Fruit fly (Drosophila melanogaster): ENCODE results near the gene CG34180.

Gene CG34180

dm6 chr2L:6045972-6046718, 14.2 kb upstream of the CG34180 start, which contains the start of gene Pfas:
Gene Pfas (minus strand): TSS chr2L:6046050.
- TF ChIP-seq OdsH (GFP tag; optimal IDR thresholded peaks at IDR 0.05): peak; percentile 65
- TF ChIP-seq dsf (GFP tag; optimal IDR thresholded peaks at IDR 0.05; ENCODE audit: borderline replicate concordance): no peak
- TF ChIP-seq Hr78 (GFP tag; optimal IDR thresholded peaks at IDR 0.05): no peak
- no peak for TF ChIP-seq CrebA (GFP tag; optimal IDR thresholded peaks at IDR 0.05; ENCODE audit: borderline replicate concordance)
- no peak for TF ChIP-seq Abd-B (GFP tag; optimal IDR thresholded peaks at IDR 0.05)
- no peak for TF ChIP-seq jim (GFP tag; optimal IDR thresholded peaks at IDR 0.05)
- no peak for TF ChIP-seq sage (GFP tag; optimal IDR thresholded peaks at IDR 0.05)
- no peak for TF ChIP-seq Vsx2 (GFP tag; optimal IDR thresholded peaks at IDR 0.05; ENCODE audit: partially characterized antibody)
- TF ChIP-seq foxo (GFP tag; optimal IDR thresholded peaks at IDR 0.05): peak in 1 of 2 experiments; percentile 74
- TF ChIP-seq GATAd (GFP tag; optimal IDR thresholded peaks at IDR 0.05): no peak
- TF ChIP-seq brk (GFP tag; optimal IDR thresholded peaks at IDR 0.05): no peak
- peak; percentile 54 for TF ChIP-seq woc (GFP tag; optimal IDR thresholded peaks at IDR 0.05)
- no peak for TF ChIP-seq Hnf4 (GFP tag; optimal IDR thresholded peaks at IDR 0.05)
- peak; percentile 70 for TF ChIP-seq Sp1 (GFP tag; optimal IDR thresholded peaks at IDR 0.05)
- TF ChIP-seq HLH106 (tag; optimal IDR thresholded peaks at IDR 0.05): peak; percentile 66
- peak; percentile 66 for TF ChIP-seq ey (GFP tag; optimal IDR thresholded peaks at IDR 0.05)
- peak; percentile 52 for TF ChIP-seq CG32264 (GFP tag; optimal IDR thresholded peaks at IDR 0.05)
- TF ChIP-seq tai (GFP tag; optimal IDR thresholded peaks at IDR 0.05): no peak
- peak; percentile 82 for TF ChIP-seq br (GFP tag; optimal IDR thresholded peaks at IDR 0.05)
- no peak for TF ChIP-seq Rel (GFP tag; optimal IDR thresholded peaks at IDR 0.05)
- TF ChIP-seq Rel (tag; optimal IDR thresholded peaks at IDR 0.05): peak; percentile 88
- TF ChIP-seq Mio (GFP tag; optimal IDR thresholded peaks at IDR 0.05): no peak
- TF ChIP-seq Myc (optimal IDR thresholded peaks at IDR 0.05): peak; percentile 83
- TF ChIP-seq rgr (GFP tag; optimal IDR thresholded peaks at IDR 0.05): peak; percentile 68
- no peak for TF ChIP-seq Dfd (GFP tag; optimal IDR thresholded peaks at IDR 0.05)
- TF ChIP-seq psq (GFP tag; optimal IDR thresholded peaks at IDR 0.05): peak; percentile 57
- TF ChIP-seq CG9705 (GFP tag; optimal IDR thresholded peaks at IDR 0.05): peak; percentile 54
- no peak for TF ChIP-seq lola (GFP tag; optimal IDR thresholded peaks at IDR 0.05)
- no peak for TF ChIP-seq dmrt93B (GFP tag; optimal IDR thresholded peaks at IDR 0.05)
- no peak for TF ChIP-seq N (GFP tag; optimal IDR thresholded peaks at IDR 0.05)
- TF ChIP-seq pan (optimal IDR thresholded peaks at IDR 0.05): no peak
- no peak for TF ChIP-seq Hr83 (GFP tag; optimal IDR thresholded peaks at IDR 0.05; ENCODE audit: poor library complexity, severe bottlenecking)
- no peak for TF ChIP-seq Jra (GFP tag; optimal IDR thresholded peaks at IDR 0.05)
- peak; percentile 19 for TF ChIP-seq sv (GFP tag; optimal IDR thresholded peaks at IDR 0.05)
- peak; percentile 80 for TF ChIP-seq fru (GFP tag; optimal IDR thresholded peaks at IDR 0.05)
- TF ChIP-seq Dif (GFP tag; optimal IDR thresholded peaks at IDR 0.05; ENCODE audit: partially characterized antibody): no peak
- TF ChIP-seq dl (GFP tag; optimal IDR thresholded peaks at IDR 0.05; ENCODE audit: insufficient read depth in 1 of 2, partially characterized antibody in 2 of 2): no peak
- peak; percentile 76 for TF ChIP-seq h (GFP tag; optimal IDR thresholded peaks at IDR 0.05)
- TF ChIP-seq usp (GFP tag; optimal IDR thresholded peaks at IDR 0.05): no peak

DNA sequence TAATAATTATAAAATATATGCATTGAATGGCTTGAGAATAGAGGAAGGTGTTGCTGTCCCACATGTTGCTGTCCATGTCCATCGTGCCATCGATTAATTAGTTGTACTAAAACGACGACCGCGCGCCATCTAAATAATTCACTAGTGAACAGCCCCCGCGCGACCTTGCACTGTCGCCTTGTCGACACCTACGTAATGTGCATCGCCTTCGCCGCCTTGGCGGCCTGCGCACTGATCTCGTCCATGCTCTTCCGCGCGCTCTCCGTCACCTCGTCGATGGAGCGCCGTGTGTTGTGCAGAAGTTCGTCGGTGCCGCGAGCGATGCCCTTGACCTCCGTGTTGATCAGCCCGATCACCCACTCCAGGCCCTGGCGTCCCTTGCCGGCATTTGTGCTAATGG, 13.4 kb upstream of the CG34180 start:
- TF ChIP-seq OdsH (GFP tag; optimal IDR thresholded peaks at IDR 0.05): no peak
- TF ChIP-seq Hnf4 (GFP tag; optimal IDR thresholded peaks at IDR 0.05): no peak
- no peak for TF ChIP-seq GATAd (GFP tag; optimal IDR thresholded peaks at IDR 0.05)
- no peak for TF ChIP-seq ey (GFP tag; optimal IDR thresholded peaks at IDR 0.05)

Data from whole organism, wandering third instar larva.